Worm (Caenorhabditis elegans) whole organism, mixed stage, embryonic: ENCODE results near the gene T03D8.6.

Experiments
- M03D4.4 ChIP-seq: sonication (generic microtip); optimal IDR thresholded peaks from 2 replicates; lab custom pipeline; 2017; ENCODE audit warnings: mild to moderate bottlenecking, missing genetic modification characterization, missing compliant biosample characterization
- bed-3 ChIP-seq: fragments of 200-800 bp; sonication (Bioruptor generic); optimal IDR thresholded peaks from 3 replicates; lab custom pipeline; 2018; ENCODE audit warnings: mild to moderate bottlenecking, missing genetic modification characterization, moderate library complexity, missing compliant biosample characterization
- ceh-39 ChIP-seq: fragments of 150-350 bp; optimal IDR thresholded peaks from 2 replicates; lab custom pipeline; 2014; ENCODE audit warnings: missing biosample characterization, missing genetic modification characterization
- ceh-43 ChIP-seq: fragments of 200-800 bp; sonication (Bioruptor generic); optimal IDR thresholded peaks from 2 replicates; lab custom pipeline; 2018; ENCODE audit warnings: mild to moderate bottlenecking, missing genetic modification characterization, moderate library complexity, missing compliant biosample characterization
- ceh-83 ChIP-seq: fragments of 200-800 bp; sonication (Bioruptor generic); optimal IDR thresholded peaks from 2 replicates; lab custom pipeline; 2018; ENCODE audit warnings: mild to moderate bottlenecking, missing genetic modification characterization, missing compliant biosample characterization
- ces-1 ChIP-seq: fragments of 150-350 bp; optimal IDR thresholded peaks from 2 replicates; lab custom pipeline; 2014; ENCODE audit warnings: missing biosample characterization, missing genetic modification reagents, missing genetic modification characterization
- elt-1 ChIP-seq: sonication (generic microtip); optimal IDR thresholded peaks from 2 replicates; lab custom pipeline; 2017; ENCODE audit warnings: missing genetic modification characterization, mild to moderate bottlenecking, missing compliant biosample characterization, antibody characterized with exemption, moderate library complexity, borderline replicate concordance; ENCODE audit not compliant: insufficient read depth
- elt-3 ChIP-seq: fragments of 150-350 bp; optimal IDR thresholded peaks from 2 replicates; lab custom pipeline; 2014; ENCODE audit warnings: missing biosample characterization, missing genetic modification characterization
- flh-1 ChIP-seq: fragments of 200-800 bp; sonication (Bioruptor generic); optimal IDR thresholded peaks from 2 replicates; lab custom pipeline; 2018; ENCODE audit warnings: mild to moderate bottlenecking, missing genetic modification characterization, moderate library complexity, missing compliant biosample characterization
- ham-2 ChIP-seq: fragments of 200-800 bp; sonication (Bioruptor generic); optimal IDR thresholded peaks from 2 replicates; lab custom pipeline; 2018; ENCODE audit warnings: mild to moderate bottlenecking, missing genetic modification characterization, missing compliant biosample characterization
- hlh-1 ChIP-seq: fragments of 150-350 bp; optimal IDR thresholded peaks from 2 replicates; lab custom pipeline; 2014; ENCODE audit warnings: missing biosample characterization, missing genetic modification reagents, missing genetic modification characterization
- lin-13 ChIP-seq: fragments of 150-350 bp; optimal IDR thresholded peaks from 2 replicates; lab custom pipeline; 2014; ENCODE audit warnings: missing biosample characterization, missing genetic modification characterization
- lin-32 ChIP-seq: fragments of 200-800 bp; sonication (Bioruptor generic); optimal IDR thresholded peaks from 2 replicates; lab custom pipeline; 2018; ENCODE audit warnings: mild to moderate bottlenecking, missing genetic modification characterization, missing compliant biosample characterization
- lsy-2 ChIP-seq: fragments of 150-350 bp; optimal IDR thresholded peaks from 2 replicates; lab custom pipeline; 2014; ENCODE audit warnings: missing biosample characterization, missing genetic modification characterization
- mab-5 ChIP-seq: fragments of 150-350 bp; optimal IDR thresholded peaks from 2 replicates; lab custom pipeline; 2014; ENCODE audit warnings: missing biosample characterization, missing genetic modification characterization
- mep-1 ChIP-seq: fragments of 150-350 bp; optimal IDR thresholded peaks from 2 replicates; lab custom pipeline; 2017; ENCODE audit warnings: missing biosample characterization, missing genetic modification reagents, missing genetic modification characterization, inconsistent platforms
- mls-2 ChIP-seq: sonication (generic microtip); optimal IDR thresholded peaks from 2 replicates; lab custom pipeline; 2016; ENCODE audit warnings: mild to moderate bottlenecking, missing genetic modification characterization, moderate library complexity, missing compliant biosample characterization
- nhr-12 ChIP-seq: fragments of 150-350 bp; optimal IDR thresholded peaks from 2 replicates; lab custom pipeline; 2014; ENCODE audit warnings: missing biosample characterization, missing genetic modification characterization
- nhr-2 ChIP-seq: fragments of 150-350 bp; optimal IDR thresholded peaks from 2 replicates; lab custom pipeline; 2014; ENCODE audit warnings: missing biosample characterization, missing genetic modification characterization
- nhr-237 ChIP-seq: fragments of 150-350 bp; optimal IDR thresholded peaks from 2 replicates; lab custom pipeline; 2014; ENCODE audit warnings: missing biosample characterization, missing genetic modification characterization
- nhr-28 ChIP-seq: fragments of 150-350 bp; optimal IDR thresholded peaks from 2 replicates; lab custom pipeline; 2014; ENCODE audit warnings: missing biosample characterization, missing genetic modification characterization
- nhr-76 ChIP-seq: sonication (generic microtip); optimal IDR thresholded peaks from 2 replicates; lab custom pipeline; 2017; ENCODE audit warnings: missing biosample characterization, missing genetic modification characterization
- pha-4 ChIP-seq: fragments of 150-350 bp; optimal IDR thresholded peaks from 2 replicates; lab custom pipeline; 2018; ENCODE audit warnings: missing biosample characterization, missing genetic modification reagents, missing genetic modification characterization
- snpc-4 ChIP-seq: fragments of 150-350 bp; optimal IDR thresholded peaks from 2 replicates; lab custom pipeline; 2014; ENCODE audit warnings: missing biosample characterization, missing genetic modification characterization
- sptf-1 ChIP-seq: sonication (generic microtip); optimal IDR thresholded peaks from 2 replicates; lab custom pipeline; 2017; ENCODE audit warnings: mild to moderate bottlenecking, missing genetic modification characterization, moderate library complexity, missing compliant biosample characterization
- tbx-8 ChIP-seq: fragments of 200-800 bp; sonication (Bioruptor generic); optimal IDR thresholded peaks from 2 replicates; lab custom pipeline; 2018; ENCODE audit warnings: mild to moderate bottlenecking, missing genetic modification characterization, moderate library complexity, missing compliant biosample characterization
- unc-120 ChIP-seq: sonication (generic microtip); optimal IDR thresholded peaks from 2 replicates; lab custom pipeline; 2017; ENCODE audit warnings: missing genetic modification characterization, missing compliant biosample characterization; ENCODE audit not compliant: poor library complexity, severe bottlenecking
- unc-39 ChIP-seq: fragments of 150-350 bp; optimal IDR thresholded peaks from 2 replicates; lab custom pipeline; 2014; ENCODE audit warnings: missing biosample characterization, missing genetic modification characterization
- unc-62 ChIP-seq: fragments of 150-350 bp; optimal IDR thresholded peaks from 2 replicates; lab custom pipeline; 2014; ENCODE audit warnings: missing biosample characterization, missing genetic modification reagents, missing genetic modification characterization
- zip-8 ChIP-seq: fragments of 150-350 bp; optimal IDR thresholded peaks from 2 replicates; lab custom pipeline; 2014; ENCODE audit warnings: missing biosample characterization, missing genetic modification characterization
- ztf-11 ChIP-seq: fragments of 150-350 bp; optimal IDR thresholded peaks from 2 replicates; lab custom pipeline; 2014; ENCODE audit warnings: missing biosample characterization, missing genetic modification characterization

Gene T03D8.6

DNA sequence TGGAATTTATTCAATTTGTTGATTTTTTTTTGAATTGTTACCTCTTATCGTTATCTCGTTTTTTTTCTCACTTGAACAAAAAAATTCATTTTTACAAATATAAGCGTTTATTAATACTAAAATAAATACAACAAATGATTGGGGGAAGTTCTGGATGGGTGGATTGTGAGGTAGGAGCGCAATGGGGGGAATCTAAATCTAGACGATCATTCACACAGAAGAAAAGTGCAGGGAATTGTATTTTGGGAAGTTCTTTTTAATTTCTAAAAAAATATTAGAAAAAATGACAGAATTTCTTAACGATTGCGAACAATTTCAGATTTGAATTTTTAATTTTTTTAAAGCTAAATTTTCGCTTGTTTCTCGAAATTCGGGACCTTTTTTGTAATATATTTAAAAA, 21.4 kb upstream of the T03D8.6 start:
- TF ChIP-seq ceh-43 (GFP tag; lab: Kevin White, UChicago) (no peak), ztf-11 (tag; lab: Kevin White, UChicago) (no peak), M03D4.4 (no peak), flh-1 (GFP tag; lab: Kevin White, UChicago) (no peak), lin-13 (tag; lab: Kevin White, UChicago) (no peak), mls-2 (tag; lab: Kevin White, UChicago) (no peak), elt-1 (tag; lab: Kevin White, UChicago) (no peak), sptf-1 (tag; lab: Kevin White, UChicago) (no peak), ham-2 (GFP tag; lab: Kevin White, UChicago) (no peak), elt-3 (tag; lab: Kevin White, UChicago) (no peak), ceh-39 (tag; lab: Kevin White, UChicago) (no peak), snpc-4 (no peak), unc-39 (no peak), nhr-12 (tag; lab: Kevin White, UChicago) (no peak), ces-1 (GFP tag; lab: Kevin White, UChicago) (no peak), unc-62 (GFP tag; lab: Kevin White, UChicago) (no peak), hlh-1 (tag; lab: Kevin White, UChicago) (no peak), pha-4 (tag; lab: Kevin White, UChicago) (no peak), bed-3 (GFP tag; lab: Kevin White, UChicago) (no peak)

DNA sequence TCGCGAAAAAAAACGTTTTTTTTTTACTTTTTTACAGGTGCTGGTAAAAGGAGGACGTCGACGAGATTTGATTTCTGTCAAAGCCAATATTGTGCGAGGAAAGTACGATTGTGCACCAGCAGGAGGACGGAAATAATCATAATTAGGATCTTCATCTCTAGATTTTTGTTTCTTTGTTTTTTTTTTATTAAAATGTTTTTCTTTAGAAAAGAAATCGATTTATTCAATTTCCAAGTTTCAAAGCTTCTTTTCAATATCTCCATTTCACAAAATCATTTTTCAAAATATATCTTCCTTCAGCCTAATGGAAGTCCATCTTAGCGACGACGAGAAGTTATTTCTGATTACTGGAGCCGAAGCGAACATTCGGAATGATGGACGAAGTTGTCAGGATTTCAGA, 18.4 kb upstream of the T03D8.6 start, which contains the start of gene exos-7:
exos-7 (plus strand) TSS at position 301 of the 400 bp plus-strand sequence.
- no peak for TF ChIP-seq lsy-2
- no peak for TF ChIP-seq nhr-28
- no peak for TF ChIP-seq flh-1 (GFP tag; lab: Kevin White, UChicago)
- no peak for TF ChIP-seq unc-39
- no peak for TF ChIP-seq snpc-4
- no peak for TF ChIP-seq M03D4.4
- no peak for TF ChIP-seq mep-1 (tag; lab: Kevin White, UChicago)
- TF ChIP-seq mls-2 (tag; lab: Kevin White, UChicago): no peak
- TF ChIP-seq elt-1 (tag; lab: Kevin White, UChicago): no peak
- TF ChIP-seq mab-5: no peak
- TF ChIP-seq lin-32: no peak
- no peak for TF ChIP-seq ceh-43 (GFP tag; lab: Kevin White, UChicago)
- no peak for TF ChIP-seq ceh-83 (GFP tag; lab: Kevin White, UChicago)

ce11 chrV:20837765-20838164, 17.6 kb upstream of the T03D8.6 start, which contains the start of gene mrps-12:
Gene mrps-12 (plus strand): TSS chrV:20838080.
- peak; percentile 41 for TF ChIP-seq ceh-83 (GFP tag; lab: Kevin White, UChicago)
- no peak for TF ChIP-seq ceh-43 (GFP tag; lab: Kevin White, UChicago)
- peak; percentile 10 for TF ChIP-seq ces-1 (GFP tag; lab: Kevin White, UChicago)
- TF ChIP-seq sptf-1 (tag; lab: Kevin White, UChicago): no peak

ce11 chrV:20832554-20832963, 12.4 kb upstream of the T03D8.6 start:
- TF ChIP-seq sptf-1 (tag; lab: Kevin White, UChicago) (peak; percentile 63), tbx-8 (GFP tag; lab: Kevin White, UChicago) (no peak), ces-1 (GFP tag; lab: Kevin White, UChicago) (peak; percentile 90), mab-5 (no peak), bed-3 (GFP tag; lab: Kevin White, UChicago) (peak; percentile 15), nhr-76 (no peak), lin-13 (tag; lab: Kevin White, UChicago) (peak; percentile 7), mep-1 (tag; lab: Kevin White, UChicago) (peak; percentile 52)

ce11 chrV:20831867-20832266, 11.7 kb upstream of the T03D8.6 start:
- peak; percentile 45 for TF ChIP-seq pha-4 (tag; lab: Kevin White, UChicago)
- no peak for TF ChIP-seq lin-32

ce11 chrV:20830409-20830808, 10.3 kb upstream of the T03D8.6 start:
- TF ChIP-seq flh-1 (GFP tag; lab: Kevin White, UChicago): no peak
- no peak for TF ChIP-seq mab-5
- no peak for TF ChIP-seq unc-39
- TF ChIP-seq nhr-237 (tag; lab: Kevin White, UChicago): no peak
- TF ChIP-seq nhr-76: no peak
- no peak for TF ChIP-seq nhr-2 (tag; lab: Kevin White, UChicago)
- TF ChIP-seq snpc-4: no peak
- no peak for TF ChIP-seq ceh-39 (tag; lab: Kevin White, UChicago)
- no peak for TF ChIP-seq lin-13 (tag; lab: Kevin White, UChicago)
- TF ChIP-seq unc-120 (tag; lab: Kevin White, UChicago): no peak
- TF ChIP-seq zip-8: no peak
